Worm (Caenorhabditis elegans): ENCODE data around the gene nhr-25.

DNA sequence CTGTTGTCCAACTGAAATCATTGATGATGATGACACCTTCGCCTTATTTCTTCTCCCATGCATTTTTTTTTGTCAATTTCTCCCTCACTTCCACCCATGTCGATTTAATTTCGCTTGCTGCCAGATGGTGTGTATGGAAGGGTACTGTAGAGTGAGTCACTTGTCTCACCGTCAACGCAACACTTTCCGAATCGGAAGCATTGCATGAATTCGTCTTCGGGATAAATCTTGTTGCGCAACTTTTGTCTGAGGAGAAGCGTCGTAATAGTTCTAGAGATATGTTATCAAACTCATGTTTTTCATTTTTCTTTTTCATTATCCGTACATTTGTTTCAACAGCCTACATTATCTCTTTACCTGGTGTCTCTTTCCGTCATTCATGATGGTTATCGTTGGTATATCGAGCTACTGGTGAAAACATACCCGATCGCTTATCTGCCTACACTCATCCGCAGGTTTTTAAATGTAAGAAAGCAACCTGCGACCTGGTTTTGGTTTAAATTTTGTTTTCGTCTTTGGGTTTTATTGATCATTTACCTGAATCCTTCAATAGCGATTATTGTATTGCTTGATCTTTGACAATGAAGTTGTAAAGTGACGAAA, 3.7 kb upstream of the nhr-25 start:
- TF ChIP-seq duxl-1 (tag; optimal IDR thresholded peaks at IDR 0.05; ENCODE audit: poor library complexity) (no peak), attf-4 (tag; optimal IDR thresholded peaks at IDR 0.05) (no peak), fos-1 (tag; optimal IDR thresholded peaks at IDR 0.05) (no peak), aly-2 (tag; optimal IDR thresholded peaks at IDR 0.05) (no peak), skn-1 (tag; optimal IDR thresholded peaks at IDR 0.05) (no peak), ama-1 (optimal IDR thresholded peaks at IDR 0.05) (no peak)
